Worm (Caenorhabditis elegans) whole organism, early embryonic: ENCODE measurements around the gene tbc-12.

Experiments
- B0310.2 ChIP-seq: sonication (generic microtip); optimal IDR thresholded peaks from 2 replicates; lab custom pipeline; 2016; ENCODE audit warnings: mild to moderate bottlenecking, missing genetic modification characterization, missing compliant biosample characterization
- aly-1 ChIP-seq: sonication (generic microtip); optimal IDR thresholded peaks from 2 replicates; lab custom pipeline; 2016; ENCODE audit warnings: missing genetic modification characterization, missing compliant biosample characterization
- ama-1 ChIP-seq: fragments of 150-350 bp; optimal IDR thresholded peaks from 2 replicates; lab custom pipeline; 2014
- ceh-36 ChIP-seq: sonication (generic microtip); optimal IDR thresholded peaks from 2 replicates; lab custom pipeline; 2016; ENCODE audit warnings: missing genetic modification characterization, inconsistent platforms, missing compliant biosample characterization
- ets-7 ChIP-seq: sonication (generic microtip); optimal IDR thresholded peaks from 2 replicates; lab custom pipeline; 2016; ENCODE audit warnings: missing genotype, missing genetic modification characterization, missing compliant biosample characterization
- flt-1 ChIP-seq: fragments of 200-800 bp; sonication (Bioruptor generic); IDR thresholded peaks from 2 replicates; pipeline ENCODE4 v1.3.6; 2022; ENCODE audit warnings: missing genetic modification characterization, missing compliant biosample characterization
- hmbx-1 ChIP-seq: sonication (generic microtip); optimal IDR thresholded peaks from 2 replicates; lab custom pipeline; 2016; ENCODE audit warnings: mild to moderate bottlenecking, missing genetic modification characterization, missing compliant biosample characterization
- hmg-4 ChIP-seq: fragments of 200-800 bp; sonication (Bioruptor generic); optimal IDR thresholded peaks from 2 replicates; lab custom pipeline; 2018; ENCODE audit warnings: mild to moderate bottlenecking, missing genetic modification characterization, missing compliant biosample characterization
- pes-1 ChIP-seq: fragments of 200-800 bp; sonication (Bioruptor generic); IDR thresholded peaks from 2 replicates; pipeline ENCODE4 v1.3.6; 2022; ENCODE audit warnings: missing genetic modification reagents, missing genetic modification characterization, missing compliant biosample characterization
- scrt-1 ChIP-seq: fragments of 200-800 bp; sonication (Bioruptor generic); IDR thresholded peaks from 2 replicates; pipeline ENCODE4 v1.3.6; 2022; ENCODE audit warnings: missing genetic modification characterization, missing compliant biosample characterization
- sea-1 ChIP-seq: fragments of 200-800 bp; sonication (Bioruptor generic); conservative IDR thresholded peaks from 2 replicates; pipeline ENCODE4 v1.3.6; 2022; ENCODE audit warnings: missing genetic modification characterization, missing compliant biosample characterization
- tbx-37 ChIP-seq: fragments of 200-800 bp; sonication (Bioruptor generic); conservative IDR thresholded peaks from 2 replicates; pipeline ENCODE4 v1.3.6; 2022; ENCODE audit warnings: missing genetic modification reagents, missing genetic modification characterization, missing compliant biosample characterization

DNA sequence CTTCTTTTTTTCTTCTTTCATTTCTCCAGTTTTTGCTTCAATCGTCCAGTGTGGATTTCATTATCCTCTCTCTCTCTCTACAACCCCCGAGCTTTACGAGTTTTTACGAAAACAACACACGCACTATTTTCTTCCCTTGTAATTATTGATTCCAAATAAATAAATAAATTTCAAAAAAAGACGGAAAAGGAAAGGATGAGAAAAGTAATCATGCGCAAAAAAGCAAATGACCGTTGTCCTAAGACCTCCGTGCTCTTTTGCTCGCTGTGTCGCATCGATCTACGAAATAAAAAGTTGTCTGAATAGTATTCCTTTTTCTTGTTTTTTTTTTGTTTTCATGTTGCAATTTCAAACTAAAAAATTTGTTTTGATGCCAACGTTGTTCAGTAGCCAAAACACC is 18.4 kb upstream of the tbc-12 start:
- no peak for TF ChIP-seq sea-1 (GFP tag; lab: Robert Waterston, UW)
- no peak for TF ChIP-seq hmg-4 (GFP tag; lab: Kevin White, UChicago)
- no peak for TF ChIP-seq ama-1 (lab: Kevin White, UChicago)
- no peak for TF ChIP-seq pes-1 (GFP tag; lab: Robert Waterston, UW)
- TF ChIP-seq flt-1 (GFP tag; lab: Robert Waterston, UW): no peak
- no peak for TF ChIP-seq ceh-36 (tag; lab: Kevin White, UChicago)
- TF ChIP-seq ets-7 (tag; lab: Kevin White, UChicago): no peak
- no peak for TF ChIP-seq hmbx-1 (tag; lab: Kevin White, UChicago)
- TF ChIP-seq tbx-37 (GFP tag; lab: Robert Waterston, UW): no peak
- no peak for TF ChIP-seq aly-1
- no peak for TF ChIP-seq B0310.2 (tag; lab: Kevin White, UChicago)
- TF ChIP-seq scrt-1: no peak
